Worm (Caenorhabditis elegans) whole organism, late embryonic: ENCODE measurements around the gene pcrg-1.

Source experiments
- ceh-22 ChIP-seq: sonication (generic microtip); optimal IDR thresholded peaks from 2 replicates; lab custom pipeline; 2017; ENCODE audit warnings: missing biosample characterization, missing genetic modification characterization
- ceh-24 ChIP-seq: sonication (generic microtip); optimal IDR thresholded peaks from 2 replicates; lab custom pipeline; 2016; ENCODE audit warnings: mild to moderate bottlenecking, missing genetic modification characterization, missing compliant biosample characterization
- fkh-10 ChIP-seq: fragments of 150-350 bp; optimal IDR thresholded peaks from 2 replicates; lab custom pipeline; 2014; ENCODE audit warnings: missing biosample characterization, missing genetic modification reagents, missing genetic modification characterization
- hlh-15 ChIP-seq: sonication (generic microtip); optimal IDR thresholded peaks from 2 replicates; lab custom pipeline; 2016; ENCODE audit warnings: missing genetic modification characterization, missing compliant biosample characterization
- mec-3 ChIP-seq: sonication (generic microtip); optimal IDR thresholded peaks from 2 replicates; lab custom pipeline; 2016; ENCODE audit warnings: borderline replicate concordance, missing genetic modification characterization, missing compliant biosample characterization
- nfya-1 ChIP-seq: sonication (generic microtip); optimal IDR thresholded peaks from 2 replicates; lab custom pipeline; 2017; ENCODE audit warnings: missing genetic modification characterization, mild to moderate bottlenecking, missing compliant biosample characterization, antibody characterized with exemption, moderate library complexity
- nhr-11 ChIP-seq: fragments of 150-350 bp; optimal IDR thresholded peaks from 2 replicates; lab custom pipeline; 2014; ENCODE audit warnings: missing biosample characterization, missing genetic modification characterization
- pqm-1 ChIP-seq: sonication (generic microtip); optimal IDR thresholded peaks from 2 replicates; lab custom pipeline; 2016; ENCODE audit warnings: missing genetic modification characterization, missing compliant biosample characterization
- sdc-2 ChIP-seq: sonication (generic microtip); optimal IDR thresholded peaks from 2 replicates; lab custom pipeline; 2016; ENCODE audit warnings: missing genotype, missing genetic modification characterization, missing compliant biosample characterization
- unc-55 ChIP-seq: sonication (generic microtip); optimal IDR thresholded peaks from 2 replicates; lab custom pipeline; 2017; ENCODE audit warnings: missing biosample characterization, missing genetic modification reagents, missing genetic modification characterization
- ztf-16 ChIP-seq: sonication (generic microtip); optimal IDR thresholded peaks from 2 replicates; lab custom pipeline; 2017; ENCODE audit warnings: missing genetic modification characterization, missing compliant biosample characterization

DNA sequence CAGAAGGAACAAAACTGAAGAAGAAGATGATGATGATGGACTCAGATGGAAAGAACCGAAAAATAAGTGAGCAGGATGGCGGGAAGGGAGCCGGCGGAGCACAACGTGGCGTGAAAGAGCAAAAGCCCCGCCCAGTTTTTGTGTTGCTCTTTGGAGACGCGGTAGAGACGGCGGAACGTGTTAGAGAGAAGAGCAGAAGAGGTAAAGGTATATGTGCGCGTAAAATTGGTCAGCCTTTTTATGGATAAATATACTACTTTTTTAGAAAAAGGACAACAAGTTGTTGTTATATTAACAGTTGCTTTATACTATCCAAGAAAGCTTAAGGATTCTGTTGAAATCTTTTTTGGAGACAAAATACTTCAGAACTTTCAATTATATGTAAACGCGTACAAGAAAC is 16.7 kb downstream of the pcrg-1 start, which contains the start of gene E04F6.10:
- TF ChIP-seq ceh-22 (tag; lab: Kevin White, UChicago) (no peak), unc-55 (GFP tag; lab: Kevin White, UChicago) (no peak), pqm-1 (tag; lab: Kevin White, UChicago) (no peak), ztf-16 (tag; lab: Kevin White, UChicago) (no peak), hlh-15 (tag; lab: Kevin White, UChicago) (no peak), ceh-24 (tag; lab: Kevin White, UChicago) (no peak), sdc-2 (tag; lab: Kevin White, UChicago) (no peak), mec-3 (tag; lab: Kevin White, UChicago) (no peak), fkh-10 (no peak), nhr-11 (tag; lab: Kevin White, UChicago) (no peak), nfya-1 (no peak)
